Fruit fly (Drosophila melanogaster) whole organism, embryonic: ENCODE results near the gene CG14659.

Source experiments
- ATbp ChIP-seq: fragments of 200-800 bp; sonication (Bioruptor generic); optimal IDR thresholded peaks from 2 replicates; lab custom pipeline; 2017; ENCODE audit warnings: missing biosample characterization, mild to moderate bottlenecking, missing genetic modification characterization, missing genetic modification reagents
- Antp ChIP-seq: fragments of 200-800 bp; sonication (Bioruptor generic); optimal IDR thresholded peaks from 3 replicates; lab custom pipeline; 2016; ENCODE audit warnings: missing biosample characterization, missing genetic modification characterization
- CG10565 ChIP-seq: fragments of 200-800 bp; sonication (Bioruptor generic); optimal IDR thresholded peaks from 3 replicates; lab custom pipeline; 2016; ENCODE audit warnings: missing biosample characterization, mild to moderate bottlenecking, missing genetic modification characterization
- CG11247 ChIP-seq: fragments of 200-800 bp; sonication (Bioruptor generic); IDR thresholded peaks from 2 replicates; pipeline ENCODE4 v1.3.6; 2022; ENCODE audit warnings: missing biosample characterization, missing genetic modification characterization
- CG12299 ChIP-seq: fragments of 200-800 bp; sonication (Bioruptor generic); optimal IDR thresholded peaks from 2 replicates; lab custom pipeline; 2018; ENCODE audit warnings: missing biosample characterization, mild to moderate bottlenecking, missing genetic modification characterization
- CG12391 ChIP-seq: fragments of 200-800 bp; sonication (Bioruptor generic); optimal IDR thresholded peaks from 3 replicates; lab custom pipeline; 2018; ENCODE audit warnings: missing biosample characterization, mild to moderate bottlenecking, missing genetic modification characterization, moderate library complexity
- CG13296 ChIP-seq: fragments of 200-800 bp; sonication (Bioruptor generic); optimal IDR thresholded peaks from 3 replicates; lab custom pipeline; 2018; ENCODE audit warnings: missing biosample characterization, mild to moderate bottlenecking, missing genetic modification characterization
- CG14667 ChIP-seq: fragments of 200-800 bp; sonication (Bioruptor generic); IDR thresholded peaks from 2 replicates; pipeline ENCODE4 v1.3.6; 2022; ENCODE audit warnings: missing biosample characterization, missing genetic modification characterization
- CG14710 ChIP-seq: fragments of 200-800 bp; sonication (Bioruptor generic); optimal IDR thresholded peaks from 3 replicates; lab custom pipeline; 2019; ENCODE audit warnings: missing biosample characterization, mild to moderate bottlenecking, missing genetic modification characterization, moderate library complexity
- CG1602 ChIP-seq: fragments of 200-800 bp; sonication (Bioruptor generic); optimal IDR thresholded peaks from 3 replicates; lab custom pipeline; 2016; ENCODE audit warnings: missing biosample characterization, missing genetic modification characterization
- CG17385 ChIP-seq: fragments of 200-800 bp; sonication (Bioruptor generic); optimal IDR thresholded peaks from 3 replicates; lab custom pipeline; 2018; ENCODE audit warnings: missing biosample characterization, mild to moderate bottlenecking, missing genetic modification characterization
- CG17829 ChIP-seq: fragments of 200-800 bp; optimal IDR thresholded peaks from 2 replicates; lab custom pipeline; 2019; ENCODE audit warnings: missing biosample characterization, mild to moderate bottlenecking, missing genetic modification characterization, moderate library complexity
- CG2199 ChIP-seq: fragments of 200-800 bp; sonication (Bioruptor generic); IDR thresholded peaks from 3 replicates; pipeline ENCODE4 v1.3.6; 2022; ENCODE audit warnings: missing biosample characterization, missing genetic modification characterization
- CG32767 ChIP-seq: fragments of 200-800 bp; sonication (Bioruptor generic); IDR thresholded peaks from 2 replicates; pipeline ENCODE4 v1.3.6; 2022; ENCODE audit warnings: missing biosample characterization, missing genetic modification characterization
- CG4360 ChIP-seq: fragments of 200-800 bp; sonication (Bioruptor generic); IDR thresholded peaks from 2 replicates; pipeline ENCODE4 v1.3.6; 2022; ENCODE audit warnings: missing biosample characterization, missing genetic modification characterization
- CG4820 ChIP-seq: fragments of 200-800 bp; sonication (Bioruptor generic); optimal IDR thresholded peaks from 3 replicates; lab custom pipeline; 2016; ENCODE audit warnings: missing biosample characterization, missing genetic modification characterization
- CG7556 ChIP-seq: fragments of 200-800 bp; sonication (Bioruptor generic); optimal IDR thresholded peaks from 2 replicates; lab custom pipeline; 2017; ENCODE audit warnings: missing biosample characterization, mild to moderate bottlenecking, missing genetic modification characterization
- CG8765 ChIP-seq: fragments of 200-800 bp; sonication (Bioruptor generic); IDR thresholded peaks from 2 replicates; pipeline ENCODE4 v1.3.6; 2022; ENCODE audit warnings: missing biosample characterization, missing genetic modification characterization
- CG9609 ChIP-seq: fragments of 200-800 bp; sonication (Bioruptor generic); optimal IDR thresholded peaks from 3 replicates; lab custom pipeline; 2016; ENCODE audit warnings: missing biosample characterization, missing genetic modification characterization
- Dbx ChIP-seq: fragments of 200-800 bp; sonication (Bioruptor generic); IDR thresholded peaks from 3 replicates; pipeline ENCODE4 v1.3.6; 2022; ENCODE audit warnings: missing biosample characterization, missing genetic modification characterization
- Dfd ChIP-seq, 2 experiments: fragments of >200 bp; optimal IDR thresholded peaks; 2 replicates each; lab custom pipeline; 2017; ENCODE audit warnings: missing biosample characterization in 2 of 2, missing genetic modification characterization in 2 of 2
- Dp ChIP-seq: fragments of 200-800 bp; sonication (Bioruptor generic); optimal IDR thresholded peaks from 2 replicates; lab custom pipeline; 2018; ENCODE audit warnings: missing biosample characterization, mild to moderate bottlenecking, missing genetic modification characterization, moderate library complexity
- Ets65A ChIP-seq: fragments of 200-800 bp; sonication (Bioruptor generic); peaks from one replicate; lab custom pipeline; 2016; ENCODE audit warnings: missing biosample characterization, missing genetic modification characterization
- GATAe ChIP-seq: fragments of 200-800 bp; sonication (Bioruptor generic); conservative IDR thresholded peaks from 2 replicates; pipeline ENCODE4 v1.3.6; 2022; ENCODE audit warnings: missing biosample characterization, missing genetic modification characterization
- Neu2 ChIP-seq: fragments of 200-800 bp; sonication (Bioruptor generic); optimal IDR thresholded peaks from 3 replicates; lab custom pipeline; 2016; ENCODE audit warnings: missing biosample characterization, missing genetic modification characterization, borderline replicate concordance
- Optix ChIP-seq: fragments of 200-800 bp; sonication (Bioruptor generic); IDR thresholded peaks from 3 replicates; pipeline ENCODE4 v1.3.6; 2022; ENCODE audit warnings: missing biosample characterization, missing genetic modification characterization
- Scr ChIP-seq: fragments of 200-800 bp; sonication (Bioruptor generic); IDR thresholded peaks from 2 replicates; pipeline ENCODE4 v1.3.6; 2022; ENCODE audit warnings: missing biosample characterization, missing genetic modification characterization; ENCODE audit not compliant: partially characterized antibody
- TFAM ChIP-seq: fragments of 200-800 bp; sonication (Bioruptor generic); optimal IDR thresholded peaks from 2 replicates; lab custom pipeline; 2017; ENCODE audit warnings: missing biosample characterization, missing genetic modification characterization, inconsistent platforms
- ab ChIP-seq: fragments of 200-800 bp; sonication (Bioruptor generic); optimal IDR thresholded peaks from 2 replicates; lab custom pipeline; 2016; ENCODE audit warnings: missing biosample characterization, missing genetic modification characterization
- amos ChIP-seq: fragments of 200-800 bp; sonication (Bioruptor generic); IDR thresholded peaks from 2 replicates; pipeline ENCODE4 v1.3.6; 2022; ENCODE audit warnings: missing biosample characterization, missing genetic modification characterization; ENCODE audit not compliant: partially characterized antibody
- chif ChIP-seq, 2 experiments: fragments of 200-800 bp; sonication (Bioruptor generic); optimal IDR thresholded peaks; 3 replicates each; lab custom pipeline; 2016; ENCODE audit warnings: missing biosample characterization in 2 of 2, missing genetic modification characterization in 2 of 2
- dan ChIP-seq: fragments of 200-800 bp; sonication (Bioruptor generic); IDR thresholded peaks from 2 replicates; pipeline ENCODE4 v1.3.6; 2022; ENCODE audit warnings: missing biosample characterization, missing genetic modification characterization
- emc ChIP-seq: fragments of 200-800 bp; sonication (Bioruptor generic); optimal IDR thresholded peaks from 2 replicates; lab custom pipeline; 2016; ENCODE audit warnings: missing biosample characterization, missing genetic modification characterization
- en ChIP-seq: fragments of 200-800 bp; sonication (Bioruptor generic); optimal IDR thresholded peaks from 2 replicates; lab custom pipeline; 2016; ENCODE audit warnings: missing biosample characterization, missing genetic modification characterization
- eve ChIP-seq, 2 experiments: fragments of >200 bp; optimal IDR thresholded peaks; 2 replicates each; lab custom pipeline; 2017; ENCODE audit warnings: missing biosample characterization in 2 of 2, missing genetic modification characterization in 2 of 2
- gro ChIP-seq: fragments of 200-800 bp; sonication (Bioruptor generic); optimal IDR thresholded peaks from 2 replicates; lab custom pipeline; 2016; ENCODE audit warnings: missing biosample characterization, missing genetic modification characterization
- jing ChIP-seq: fragments of 200-800 bp; sonication (Bioruptor generic); optimal IDR thresholded peaks from 2 replicates; lab custom pipeline; 2018; ENCODE audit warnings: missing biosample characterization, mild to moderate bottlenecking, missing genetic modification characterization
- ken ChIP-seq: fragments of 200-800 bp; sonication (Bioruptor generic); IDR thresholded peaks from 3 replicates; pipeline ENCODE4 v1.3.6; 2022; ENCODE audit warnings: missing biosample characterization, missing genetic modification characterization
- klu ChIP-seq: fragments of 200-800 bp; sonication (Bioruptor generic); IDR thresholded peaks from 2 replicates; pipeline ENCODE4 v1.3.6; 2022; ENCODE audit warnings: missing biosample characterization, missing genetic modification characterization
- knrl ChIP-seq: fragments of 200-800 bp; sonication (Bioruptor generic); IDR thresholded peaks from 3 replicates; pipeline ENCODE4 v1.3.6; 2022; ENCODE audit warnings: missing biosample characterization, missing genetic modification characterization; ENCODE audit not compliant: partially characterized antibody
- lbe ChIP-seq: fragments of 200-800 bp; sonication (Bioruptor generic); optimal IDR thresholded peaks from 2 replicates; lab custom pipeline; 2016; ENCODE audit warnings: missing biosample characterization, mild to moderate bottlenecking, missing genetic modification characterization
- nom ChIP-seq: fragments of 200-800 bp; sonication (Bioruptor generic); optimal IDR thresholded peaks from 2 replicates; lab custom pipeline; 2017; ENCODE audit warnings: missing biosample characterization, missing genetic modification characterization, mild to moderate bottlenecking, moderate library complexity, missing genetic modification reagents
- oc ChIP-seq: fragments of 200-800 bp; sonication (Bioruptor generic); optimal IDR thresholded peaks from 2 replicates; lab custom pipeline; 2018; ENCODE audit warnings: missing biosample characterization, mild to moderate bottlenecking, missing genetic modification characterization, moderate library complexity
- pho ChIP-seq: fragments of 200-800 bp; sonication (Bioruptor generic); optimal IDR thresholded peaks from 2 replicates; lab custom pipeline; 2016; ENCODE audit warnings: missing biosample characterization, missing genetic modification characterization
- pzg ChIP-seq: fragments of 200-800 bp; sonication (Bioruptor generic); optimal IDR thresholded peaks from 3 replicates; lab custom pipeline; 2018; ENCODE audit warnings: missing biosample characterization, mild to moderate bottlenecking, missing genetic modification characterization, moderate library complexity
- run ChIP-seq: fragments of 200-800 bp; sonication (Bioruptor generic); optimal IDR thresholded peaks from 3 replicates; lab custom pipeline; 2018; ENCODE audit warnings: missing biosample characterization, mild to moderate bottlenecking, missing genetic modification characterization
- sqz ChIP-seq: fragments of 200-800 bp; sonication (Bioruptor generic); optimal IDR thresholded peaks from 3 replicates; lab custom pipeline; 2018; ENCODE audit warnings: missing biosample characterization, mild to moderate bottlenecking, missing genetic modification characterization
- tin ChIP-seq: fragments of 200-800 bp; sonication (Bioruptor generic); optimal IDR thresholded peaks from 3 replicates; lab custom pipeline; 2016; ENCODE audit warnings: missing biosample characterization, missing genetic modification characterization
- tup ChIP-seq: fragments of 200-800 bp; sonication (Bioruptor generic); optimal IDR thresholded peaks from 2 replicates; lab custom pipeline; 2016; ENCODE audit warnings: missing biosample characterization, mild to moderate bottlenecking, missing genetic modification characterization, moderate library complexity
- wek ChIP-seq: fragments of 200-800 bp; sonication (Bioruptor generic); optimal IDR thresholded peaks from 3 replicates; lab custom pipeline; 2018; ENCODE audit warnings: missing biosample characterization, mild to moderate bottlenecking, missing genetic modification characterization, moderate library complexity
- zen ChIP-seq: fragments of 200-800 bp; sonication (Bioruptor generic); optimal IDR thresholded peaks from 3 replicates; lab custom pipeline; 2018; ENCODE audit warnings: missing biosample characterization, mild to moderate bottlenecking, missing genetic modification characterization, moderate library complexity
- zfh1 ChIP-seq: fragments of 200-800 bp; sonication (Bioruptor generic); IDR thresholded peaks from 3 replicates; pipeline ENCODE4 v1.3.6; 2022; ENCODE audit warnings: missing biosample characterization, missing genetic modification characterization

The CG14659 gene

DNA sequence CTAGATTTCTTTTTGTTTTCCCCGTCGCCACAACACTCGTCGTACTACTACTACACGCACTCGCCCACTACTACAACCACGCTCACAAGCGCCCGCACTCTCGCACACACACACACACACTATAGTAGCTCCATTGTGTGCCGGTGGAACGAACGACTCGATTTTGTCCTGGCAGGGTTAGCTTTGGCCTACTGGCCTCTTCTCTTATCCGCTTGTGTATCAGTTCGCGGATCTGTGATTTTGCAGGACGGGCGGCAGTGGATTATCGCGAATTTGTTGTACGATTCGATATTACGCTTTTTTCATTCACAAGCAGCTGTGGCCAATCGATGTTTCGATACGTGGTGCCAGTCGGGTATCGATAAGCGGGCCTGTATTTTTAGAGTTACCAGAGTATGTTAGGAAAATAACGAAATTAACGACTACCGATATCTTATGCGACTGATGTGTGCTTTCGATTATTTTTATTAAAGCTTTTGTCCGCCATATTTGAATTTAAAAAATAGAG lies 9.9 kb downstream of the CG14659 start, which contains the start of gene CG14657 (continued):
- no peak for TF ChIP-seq CG1602
- no peak for TF ChIP-seq eve (GFP tag; optimal IDR thresholded peaks at IDR 0.05; lab: Kevin White, UChicago)
- peak; percentile 23 for TF ChIP-seq nom (GFP tag; lab: Kevin White, UChicago)
- no peak for TF ChIP-seq Ets65A
- no peak for TF ChIP-seq klu (GFP tag; lab: Robert Waterston, UW)
- no peak for TF ChIP-seq Dbx
- TF ChIP-seq sqz (GFP tag; lab: Kevin White, UChicago) = no peak
- TF ChIP-seq CG7556 (GFP tag; lab: Kevin White, UChicago) = no peak
- TF ChIP-seq CG8765 (GFP tag; lab: Robert Waterston, UW) = no peak
- no peak for TF ChIP-seq CG13296 (GFP tag; lab: Kevin White, UChicago)
- TF ChIP-seq knrl (GFP tag; lab: Robert Waterston, UW) = peak; percentile 86
- TF ChIP-seq CG12391 = no peak
- TF ChIP-seq oc (tag; lab: Kevin White, UChicago) = no peak
- no peak for TF ChIP-seq ab (GFP tag; lab: Kevin White, UChicago)
- no peak for TF ChIP-seq emc
- no peak for TF ChIP-seq Antp (GFP tag; lab: Kevin White, UChicago)
- TF ChIP-seq CG12299 (tag; lab: Kevin White, UChicago) = peak; percentile 60
- peak; percentile 93 for TF ChIP-seq pzg
- TF ChIP-seq Neu2 (GFP tag; lab: Kevin White, UChicago) = no peak
- no peak for TF ChIP-seq tup (GFP tag; lab: Kevin White, UChicago)
- no peak for TF ChIP-seq chif (GFP tag; optimal IDR thresholded peaks at IDR 0.05; lab: Kevin White, UChicago)
- no peak for TF ChIP-seq ATbp (GFP tag; lab: Kevin White, UChicago)
- peak; percentile 93 for TF ChIP-seq Scr
- no peak for TF ChIP-seq wek (GFP tag; lab: Kevin White, UChicago)
- TF ChIP-seq amos = peak; percentile 91
- TF ChIP-seq pho (GFP tag; lab: Kevin White, UChicago) = peak; percentile 3
- TF ChIP-seq CG4820 = no peak
- peak; percentile 17 for TF ChIP-seq run (tag; lab: Kevin White, UChicago)
- TF ChIP-seq CG11247 (GFP tag; lab: Robert Waterston, UW) = no peak
- no peak for TF ChIP-seq zfh1
- TF ChIP-seq CG2199 = no peak
- TF ChIP-seq CG14710 (tag; lab: Kevin White, UChicago) = peak; percentile 49
- TF ChIP-seq CG17385 (GFP tag; lab: Kevin White, UChicago) = no peak
- no peak for TF ChIP-seq CG9609 (GFP tag; lab: Kevin White, UChicago)
- no peak for TF ChIP-seq jing (GFP tag; lab: Kevin White, UChicago)
- TF ChIP-seq ken (GFP tag; lab: Robert Waterston, UW) = no peak
- TF ChIP-seq GATAe (GFP tag; lab: Robert Waterston, UW) = no peak
- TF ChIP-seq TFAM (GFP tag; lab: Kevin White, UChicago) = no peak
- TF ChIP-seq en (GFP tag; lab: Kevin White, UChicago) = no peak
- no peak for TF ChIP-seq Dfd (GFP tag; optimal IDR thresholded peaks at IDR 0.05; lab: Kevin White, UChicago)
- TF ChIP-seq CG32767 = no peak
- TF ChIP-seq CG17829 = peak; percentile 47
- no peak for TF ChIP-seq CG4360 (GFP tag; lab: Robert Waterston, UW)
- TF ChIP-seq Dp (GFP tag; lab: Kevin White, UChicago) = peak; percentile 94
- no peak for TF ChIP-seq CG10565 (GFP tag; lab: Kevin White, UChicago)
- no peak for TF ChIP-seq tin (GFP tag; lab: Kevin White, UChicago)
- TF ChIP-seq gro (GFP tag; lab: Kevin White, UChicago) = peak; percentile 32
- TF ChIP-seq lbe = peak; percentile 58
- no peak for TF ChIP-seq zen (tag; lab: Kevin White, UChicago)
- TF ChIP-seq dan (GFP tag; lab: Robert Waterston, UW) = no peak
- no peak for TF ChIP-seq CG14667 (GFP tag; lab: Robert Waterston, UW)
- no peak for TF ChIP-seq Optix
